Worm (Caenorhabditis elegans) whole organism, early embryonic: ENCODE measurements around the gene Y69E1A.3.

ENCODE experiments used
- ama-1 ChIP-seq: fragments of 150-350 bp; optimal IDR thresholded peaks from 2 replicates; lab custom pipeline; 2014
- hnd-1 ChIP-seq: sonication (generic microtip); optimal IDR thresholded peaks from 2 replicates; lab custom pipeline; 2016; ENCODE audit warnings: missing genetic modification characterization, missing compliant biosample characterization
- tra-4 ChIP-seq: sonication (generic microtip); optimal IDR thresholded peaks from 2 replicates; lab custom pipeline; 2017; ENCODE audit warnings: missing genetic modification characterization, missing compliant biosample characterization

DNA sequence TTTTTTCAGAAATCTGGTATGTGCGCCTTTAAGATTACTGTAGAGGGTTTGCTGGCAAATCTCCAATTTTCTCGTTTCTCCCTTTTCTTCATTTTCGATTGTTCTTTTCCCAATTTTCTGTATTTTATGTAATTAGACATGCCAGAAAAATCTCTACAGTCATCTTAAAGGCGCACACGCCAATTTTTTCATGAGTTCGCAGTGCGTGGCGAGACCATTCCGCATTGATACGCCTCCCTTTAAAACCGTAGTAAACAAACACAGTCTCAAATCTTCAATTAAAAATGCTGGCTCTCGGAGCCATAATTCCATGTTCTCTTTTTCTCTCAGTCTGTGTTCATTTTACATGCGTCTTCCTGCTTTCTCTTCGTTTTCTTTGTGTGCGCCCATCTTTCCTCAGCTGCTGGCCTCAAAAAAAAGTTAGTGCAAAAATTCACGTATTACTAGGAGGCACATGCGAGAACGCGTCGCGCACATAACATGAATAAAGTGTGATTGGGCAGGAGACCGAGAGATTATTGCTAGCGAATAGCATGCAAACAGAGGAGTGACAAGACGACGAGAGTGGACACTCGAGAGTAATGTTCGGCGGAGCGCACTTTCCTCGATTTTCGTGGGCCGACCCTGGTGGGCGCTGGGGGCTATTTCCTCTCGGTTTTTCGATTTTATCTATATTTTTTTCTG lies 33.1 kb upstream of the Y69E1A.3 start:
- TF ChIP-seq hnd-1 (no peak), tra-4 (no peak), ama-1 (lab: Kevin White, UChicago) (no peak)
